Worm (Caenorhabditis elegans): Measurements from ENCODE around the gene Y57A10C.11.

The Y57A10C.11 gene

DNA sequence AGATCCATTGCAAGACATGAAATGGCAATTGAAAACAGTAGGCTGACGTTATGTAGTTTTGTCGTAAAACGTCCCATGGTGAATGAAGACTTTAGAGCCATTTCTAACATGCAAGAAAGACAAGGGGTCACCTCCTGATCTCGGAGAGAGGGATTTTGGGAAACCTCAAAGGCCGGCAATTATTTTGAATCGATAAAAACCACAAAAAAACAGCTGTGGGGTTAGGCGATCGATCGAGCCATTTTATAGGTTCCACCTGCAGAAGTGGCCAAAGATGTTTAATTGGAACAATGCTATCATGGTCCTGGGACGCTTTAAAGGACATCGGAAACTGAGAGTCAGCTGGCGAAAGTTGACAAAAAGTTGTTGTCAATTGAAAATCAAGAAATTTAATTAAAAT lies at the start of gene Y57A10C.11:
Gene Y57A10C.11, minus strand, starts transcription at position 101 of the 400 bp plus-strand sequence.
- TF ChIP-seq fos-1 (tag; optimal IDR thresholded peaks at IDR 0.05) (no peak), nhr-237 (tag; optimal IDR thresholded peaks at IDR 0.05) (no peak), tbx-2 (tag; optimal IDR thresholded peaks at IDR 0.05) (no peak), F16B12.6 (tag; optimal IDR thresholded peaks at IDR 0.05) (no peak), ces-1 (GFP tag; optimal IDR thresholded peaks at IDR 0.05) (no peak), ceh-88 (GFP tag; IDR thresholded peaks at IDR 0.05) (no peak), unc-86 (tag; optimal IDR thresholded peaks at IDR 0.05) (no peak), nhr-12 (tag; optimal IDR thresholded peaks at IDR 0.05) (no peak), C04F5.9 (tag; optimal IDR thresholded peaks at IDR 0.05) (no peak), nhr-11 (tag; optimal IDR thresholded peaks at IDR 0.05) (no peak), nhr-76 (tag; optimal IDR thresholded peaks at IDR 0.05) (no peak), swsn-7 (tag; optimal IDR thresholded peaks at IDR 0.05) (no peak)

DNA sequence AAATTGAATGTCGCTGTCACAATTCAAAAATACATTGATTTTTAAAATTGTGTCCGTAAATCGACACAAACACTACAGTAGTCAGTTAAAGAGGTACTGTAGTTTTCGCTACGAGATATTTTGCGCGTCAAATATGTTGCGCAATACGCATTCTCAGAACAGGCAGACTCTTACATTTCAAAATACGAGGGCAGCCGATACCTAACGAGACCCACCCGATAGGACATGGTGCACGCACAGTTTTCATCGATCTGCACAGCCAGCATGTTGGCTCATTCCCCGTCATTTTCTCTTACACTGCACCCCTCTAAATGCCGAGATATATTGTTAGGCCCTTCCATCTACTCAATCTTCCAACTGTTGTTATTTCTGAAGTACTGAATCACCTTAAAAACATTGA lies 47.5 kb upstream of the Y57A10C.11 start, which contains the start of gene F15A4.2:
Gene F15A4.2, plus strand, starts transcription at position 301 of the 400 bp plus-strand sequence.
- TF ChIP-seq dpl-1 (GFP tag; optimal IDR thresholded peaks at IDR 0.05): no peak
- TF ChIP-seq isw-1 (GFP tag; IDR thresholded peaks at IDR 0.05): no peak
- TF ChIP-seq rnt-1 (tag; optimal IDR thresholded peaks at IDR 0.05): no peak
- TF ChIP-seq ceh-82 (tag; optimal IDR thresholded peaks at IDR 0.05): no peak
- no peak for TF ChIP-seq tbx-2 (tag; optimal IDR thresholded peaks at IDR 0.05)
- TF ChIP-seq unc-86 (tag; optimal IDR thresholded peaks at IDR 0.05): no peak
- no peak for TF ChIP-seq F16B12.6 (tag; optimal IDR thresholded peaks at IDR 0.05)
- no peak for TF ChIP-seq tlp-1 (tag; optimal IDR thresholded peaks at IDR 0.05)
- no peak for TF ChIP-seq lir-3 (tag; optimal IDR thresholded peaks at IDR 0.05; ENCODE audit: poor library complexity)
- no peak for TF ChIP-seq nhr-71 (tag; optimal IDR thresholded peaks at IDR 0.05)
- no peak for TF ChIP-seq nhr-20 (tag; optimal IDR thresholded peaks at IDR 0.05)
- no peak for TF ChIP-seq unc-98 (GFP tag; IDR thresholded peaks at IDR 0.05)
- no peak for TF ChIP-seq lin-35 (GFP tag; optimal IDR thresholded peaks at IDR 0.05)
- no peak for TF ChIP-seq fkh-4 (tag; optimal IDR thresholded peaks at IDR 0.05; ENCODE audit: borderline replicate concordance)
- TF ChIP-seq ets-5 (GFP tag; IDR thresholded peaks at IDR 0.05): no peak
- TF ChIP-seq snpc-4 (tag; optimal IDR thresholded peaks at IDR 0.05): no peak
- TF ChIP-seq lin-15B (tag; optimal IDR thresholded peaks at IDR 0.05): no peak

DNA sequence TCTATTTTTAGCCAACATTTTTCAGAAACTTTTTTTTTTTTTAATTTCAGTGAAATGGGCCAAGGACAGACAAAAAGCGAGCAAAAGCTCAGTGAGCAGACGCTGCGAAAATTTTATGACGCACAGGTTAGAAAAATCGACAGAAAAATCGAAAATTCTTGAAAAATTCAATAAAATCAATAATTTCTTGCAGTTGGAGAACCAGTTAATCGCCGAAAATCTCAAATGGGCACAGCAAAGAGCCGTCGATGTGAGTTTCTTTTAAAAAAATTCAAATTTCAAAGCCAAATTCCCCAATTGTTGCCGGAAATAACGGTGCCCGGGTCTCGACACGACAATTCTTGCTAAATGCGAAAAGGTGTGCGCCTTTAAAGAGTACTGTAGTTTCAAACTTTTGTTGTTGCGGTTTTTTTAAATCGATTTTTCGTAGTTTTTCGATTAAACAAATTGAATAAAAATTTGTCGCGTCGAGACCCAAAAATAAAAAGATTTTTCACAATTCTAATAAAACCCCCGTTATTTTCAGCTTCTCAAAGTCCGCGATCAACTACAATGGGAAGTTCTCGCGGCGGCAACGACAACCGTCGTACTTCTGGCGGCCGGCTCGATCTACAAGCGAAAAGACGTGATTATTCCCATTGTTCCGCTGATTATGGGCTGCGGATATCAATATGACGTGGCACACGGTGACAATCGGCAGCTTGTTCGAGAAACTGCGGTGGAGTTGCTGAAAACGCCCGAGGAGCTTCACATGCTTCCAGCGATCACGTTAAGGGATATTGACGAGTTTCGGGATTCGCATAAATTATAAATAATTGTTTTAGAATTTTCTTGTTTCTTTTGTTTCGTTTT lies 46.1 kb upstream of the Y57A10C.11 start, which contains the start of gene tag-280:
Gene tag-280, plus strand, starts transcription at position 51 of the 852 bp plus-strand sequence.
- no peak for TF ChIP-seq efl-1 (optimal IDR thresholded peaks at IDR 0.05)
- TF ChIP-seq efl-1 (GFP tag; optimal IDR thresholded peaks at IDR 0.05 in 1 of 2): peak in 1 of 2 experiments; percentile 59
- TF ChIP-seq sup-37 (GFP tag; optimal IDR thresholded peaks at IDR 0.05): no peak

DNA sequence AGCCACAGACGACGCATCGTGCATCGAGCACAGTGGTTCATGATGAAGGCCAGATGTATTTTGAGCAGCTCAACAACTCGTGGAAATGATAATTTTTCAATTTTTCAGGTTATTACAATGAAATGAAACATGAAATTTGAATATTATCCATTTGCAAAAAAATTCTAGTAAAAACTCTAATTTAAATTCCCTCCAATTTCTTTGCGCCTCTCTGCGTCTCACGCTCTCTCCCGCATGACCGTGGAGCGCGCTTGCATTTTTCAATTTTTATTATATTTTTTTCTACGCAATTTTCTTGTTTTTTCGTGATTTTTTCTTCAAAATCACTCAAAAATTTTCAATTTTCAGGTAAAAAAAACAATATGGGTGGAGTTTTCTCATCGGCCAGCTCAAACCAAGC lies 44.7 kb upstream of the Y57A10C.11 start, which contains the start of gene tag-281:
Gene tag-281, plus strand, starts transcription at position 340 of the 400 bp plus-strand sequence.
- TF ChIP-seq unc-98 (GFP tag; IDR thresholded peaks at IDR 0.05): peak; percentile 36; the same call in 1 of the 2 replicates
- peak; percentile 48 for TF ChIP-seq fkh-10 (GFP tag; optimal IDR thresholded peaks at IDR 0.05)
- peak; percentile 86 for TF ChIP-seq unc-86 (tag; optimal IDR thresholded peaks at IDR 0.05)
- TF ChIP-seq ztf-11 (tag; optimal IDR thresholded peaks at IDR 0.05): peak in 1 of 2 experiments; percentile 28
- no peak for TF ChIP-seq nhr-28 (tag; optimal IDR thresholded peaks at IDR 0.05)
- TF ChIP-seq ceh-8 (GFP tag; optimal IDR thresholded peaks at IDR 0.05): peak; percentile 62
- peak; percentile 3 for TF ChIP-seq pag-3 (tag; optimal IDR thresholded peaks at IDR 0.05; ENCODE audit: borderline replicate concordance, insufficient read depth)
- TF ChIP-seq fos-1 (tag; optimal IDR thresholded peaks at IDR 0.05): peak; percentile 78
- peak; percentile 70 for TF ChIP-seq unc-130 (tag; optimal IDR thresholded peaks at IDR 0.05)
- TF ChIP-seq sup-37 (GFP tag; optimal IDR thresholded peaks at IDR 0.05): peak; percentile 47
- no peak for TF ChIP-seq pqm-1 (tag; optimal IDR thresholded peaks at IDR 0.05)
- peak; percentile 72 for TF ChIP-seq egl-13 (tag; optimal IDR thresholded peaks at IDR 0.05)
- no peak for TF ChIP-seq ces-1 (GFP tag; optimal IDR thresholded peaks at IDR 0.05)
- TF ChIP-seq swsn-7 (tag; optimal IDR thresholded peaks at IDR 0.05): peak; percentile 87
- peak; percentile 56 for TF ChIP-seq aly-2 (tag; optimal IDR thresholded peaks at IDR 0.05)
- TF ChIP-seq nhr-84 (tag; optimal IDR thresholded peaks at IDR 0.05): no peak
- no peak for TF ChIP-seq sptf-1 (tag; optimal IDR thresholded peaks at IDR 0.05)
- peak; percentile 94 for TF ChIP-seq nhr-71 (tag; optimal IDR thresholded peaks at IDR 0.05)
- no peak for TF ChIP-seq unc-30 (tag; optimal IDR thresholded peaks at IDR 0.05)
- peak; percentile 48 for TF ChIP-seq elt-2 (tag; optimal IDR thresholded peaks at IDR 0.05)
- TF ChIP-seq mab-9 (GFP tag; IDR thresholded peaks at IDR 0.05): peak; percentile 54; the same call in 1 of the 2 replicates
- peak; percentile 87 for TF ChIP-seq fkh-8 (tag; optimal IDR thresholded peaks at IDR 0.05)
- peak; percentile 65 for TF ChIP-seq blmp-1 (tag; optimal IDR thresholded peaks at IDR 0.05)
- peak; percentile 72 for TF ChIP-seq F16B12.6 (tag; optimal IDR thresholded peaks at IDR 0.05)

Data from whole organism, L1 larva.